In the genomic region with DNA sequence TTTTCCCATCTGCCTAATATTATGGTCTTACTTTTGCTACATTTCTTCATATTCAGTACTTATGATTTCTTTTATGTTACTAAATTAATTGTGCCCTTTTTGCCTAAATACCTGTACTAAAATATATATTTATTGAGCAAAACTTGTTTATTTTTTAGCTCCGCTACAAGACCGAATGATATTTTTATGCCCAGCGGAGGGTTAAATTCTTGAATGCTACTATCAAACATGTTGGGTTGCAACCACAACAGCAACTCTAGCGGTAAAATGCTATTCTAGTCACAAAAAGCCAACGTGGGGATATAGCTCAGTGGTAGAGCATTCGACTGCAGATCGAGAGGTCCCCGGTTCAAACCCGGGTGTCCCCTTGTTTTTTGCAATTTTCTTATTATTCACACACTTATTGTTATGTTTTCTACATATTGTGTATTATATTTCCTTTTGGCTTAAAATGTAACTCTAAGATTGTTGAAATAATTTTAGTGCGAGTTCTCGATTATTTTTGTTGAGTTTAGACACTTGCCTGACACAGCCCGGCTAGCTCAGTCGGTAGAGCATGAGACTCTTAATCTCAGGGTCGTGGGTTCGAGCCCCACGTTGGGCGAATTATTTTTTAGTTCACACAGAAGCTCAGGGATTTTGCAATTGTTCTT, we compare ENCODE assay signal across 1 fruit fly cellular context.
A peak's percentile ranks its signal among the peaks of the same experiment; 100 is the strongest.
TF ChIP-seq lines count a peak whose summit lies in the region.

No protein-coding gene starts in this region.

TF ChIP-seq in whole organism, embryonic, 481 proteins besides CTCF, POLR2A, EP300 and RAD21 (continued from another document):
- TF ChIP-seq Awh (GFP tag; IDR thresholded peaks at IDR 0.05; lab: Robert Waterston, UW) (0 out of 2 replicates have a peak, but pooled peaks have one; percentile 27), Ada2b (GFP tag; IDR thresholded peaks at IDR 0.05; lab: Robert Waterston, UW) (peak; percentile 3; the same call in 1 of the 2 replicates), CG2129 (GFP tag; IDR thresholded peaks at IDR 0.05; lab: Robert Waterston, UW; ENCODE audit: partially characterized antibody) (peak; percentile 38; the same call in 1 of the 2 replicates), tll (GFP tag; optimal IDR thresholded peaks at IDR 0.05; lab: Kevin White, UChicago) (no peak), pnt (GFP tag; optimal IDR thresholded peaks at IDR 0.05; lab: Kevin White, UChicago) (peak; percentile 16), btn (GFP tag; optimal IDR thresholded peaks at IDR 0.05; lab: Kevin White, UChicago) (no peak), CrebB (tag; optimal IDR thresholded peaks at IDR 0.05; lab: Kevin White, UChicago) (no peak), CG2875 (GFP tag; optimal IDR thresholded peaks at IDR 0.05; lab: Kevin White, UChicago) (no peak), stc (GFP tag; IDR thresholded peaks at IDR 0.05; lab: Robert Waterston, UW) (no peak), slbo (GFP tag; IDR thresholded peaks at IDR 0.05; lab: Robert Waterston, UW) (0 out of 2 replicates have a peak, but pooled peaks have one; percentile 3), nerfin-1 (tag; optimal IDR thresholded peaks at IDR 0.05; lab: Kevin White, UChicago) (no peak), jigr1 (GFP tag; IDR thresholded peaks at IDR 0.05; lab: Robert Waterston, UW) (no peak), Gug (GFP tag; IDR thresholded peaks at IDR 0.05; lab: Robert Waterston, UW) (no peak), Pdp1 (GFP tag; optimal IDR thresholded peaks at IDR 0.05; lab: Kevin White, UChicago) (no peak), CG18619 (GFP tag; optimal IDR thresholded peaks at IDR 0.05; lab: Kevin White, UChicago) (no peak), CG5245 (GFP tag; optimal IDR thresholded peaks at IDR 0.05; lab: Kevin White, UChicago) (no peak), zen (tag; optimal IDR thresholded peaks at IDR 0.05; lab: Kevin White, UChicago) (no peak), vnd (GFP tag; IDR thresholded peaks at IDR 0.05; lab: Robert Waterston, UW; ENCODE audit: partially characterized antibody) (peak; percentile 76), chm (GFP tag; IDR thresholded peaks at IDR 0.05; lab: Robert Waterston, UW) (peak; percentile 53), bsh (GFP tag; optimal IDR thresholded peaks at IDR 0.05; lab: Kevin White, UChicago) (peak in 1 of 2 experiments; percentile 8), CG32532 (GFP tag; IDR thresholded peaks at IDR 0.05; lab: Robert Waterston, UW) (peak; percentile 43; the same call in 1 of the 2 replicates), CG16813 (GFP tag; IDR thresholded peaks at IDR 0.05; lab: Robert Waterston, UW; ENCODE audit: partially characterized antibody) (peak; percentile 89), CG1603 (tag; optimal IDR thresholded peaks at IDR 0.05; lab: Kevin White, UChicago) (no peak), Bdp1 (GFP tag; optimal IDR thresholded peaks at IDR 0.05; lab: Kevin White, UChicago) (peak; percentile 99), CG14667 (GFP tag; IDR thresholded peaks at IDR 0.05; lab: Robert Waterston, UW) (no peak), CG33557 (GFP tag; optimal IDR thresholded peaks at IDR 0.05; lab: Kevin White, UChicago) (no peak), Hey (tag; optimal IDR thresholded peaks at IDR 0.05; lab: Kevin White, UChicago) (no peak), row (GFP tag; IDR thresholded peaks at IDR 0.05; lab: Robert Waterston, UW) (peak; percentile 65; the same call in 2 of the 3 replicates), Dip3 (GFP tag; optimal IDR thresholded peaks at IDR 0.05; lab: Kevin White, UChicago) (no peak), CG2712 (tag; optimal IDR thresholded peaks at IDR 0.05; lab: Kevin White, UChicago) (no peak), CG11696 (GFP tag; IDR thresholded peaks at IDR 0.05; lab: Robert Waterston, UW) (no peak), CG18476 (GFP tag; optimal IDR thresholded peaks at IDR 0.05; lab: Kevin White, UChicago) (no peak), dan (GFP tag; IDR thresholded peaks at IDR 0.05; lab: Robert Waterston, UW) (no peak), pzg (GFP tag; optimal IDR thresholded peaks at IDR 0.05; lab: Kevin White, UChicago) (no peak), dm (GFP tag; optimal IDR thresholded peaks at IDR 0.05; lab: Kevin White, UChicago) (no peak), BEAF-32 (GFP tag; optimal IDR thresholded peaks at IDR 0.05; lab: Kevin White, UChicago) (no peak), Hr39 (optimal IDR thresholded peaks at IDR 0.05; lab: Kevin White, UChicago) (no peak), CG12659 (GFP tag; optimal IDR thresholded peaks at IDR 0.05; lab: Kevin White, UChicago) (peak; percentile 17), CkIIα-i1 (GFP tag; IDR thresholded peaks at IDR 0.05; lab: Robert Waterston, UW) (no peak), CG33213 (GFP tag; optimal IDR thresholded peaks at IDR 0.05; lab: Kevin White, UChicago) (no peak), ken (GFP tag; IDR thresholded peaks at IDR 0.05; lab: Robert Waterston, UW) (0 out of 3 replicates have a peak, but pooled peaks have one; percentile 37), CG12299 (tag; optimal IDR thresholded peaks at IDR 0.05; lab: Kevin White, UChicago) (no peak), CG10565 (GFP tag; optimal IDR thresholded peaks at IDR 0.05; lab: Kevin White, UChicago) (no peak), Jarid2 (GFP tag; optimal IDR thresholded peaks at IDR 0.05; lab: Kevin White, UChicago) (no peak), CG30403 (GFP tag; optimal IDR thresholded peaks at IDR 0.05; lab: Kevin White, UChicago) (no peak), ham (GFP tag; IDR thresholded peaks at IDR 0.05; lab: Robert Waterston, UW) (no peak), salm (tag; optimal IDR thresholded peaks at IDR 0.05; lab: Kevin White, UChicago) (no peak), lilli (GFP tag; optimal IDR thresholded peaks at IDR 0.05; lab: Kevin White, UChicago) (peak; percentile 49), dati (GFP tag; IDR thresholded peaks at IDR 0.05; lab: Robert Waterston, UW) (no peak), dimm (GFP tag; IDR thresholded peaks at IDR 0.05; lab: Robert Waterston, UW) (no peak), CG17612 (GFP tag; IDR thresholded peaks at IDR 0.05; lab: Robert Waterston, UW) (no peak), cwo (GFP tag; optimal IDR thresholded peaks at IDR 0.05; lab: Kevin White, UChicago) (peak; percentile 43), D19A (tag; optimal IDR thresholded peaks at IDR 0.05; lab: Kevin White, UChicago) (no peak), CG34224 (GFP tag; IDR thresholded peaks at IDR 0.05; lab: Robert Waterston, UW; ENCODE audit: partially characterized antibody) (peak; percentile 74), oc (tag; optimal IDR thresholded peaks at IDR 0.05; lab: Kevin White, UChicago) (no peak), CG14965 (GFP tag; optimal IDR thresholded peaks at IDR 0.05; lab: Kevin White, UChicago; ENCODE audit: borderline replicate concordance) (no peak), NK7.1 (GFP tag; optimal IDR thresholded peaks at IDR 0.05; lab: Kevin White, UChicago) (no peak), CG6791 (GFP tag; IDR thresholded peaks at IDR 0.05; lab: Robert Waterston, UW; ENCODE audit: partially characterized antibody) (peak; percentile 95), Hr78 (GFP tag; optimal IDR thresholded peaks at IDR 0.05; lab: Kevin White, UChicago) (no peak), CG11504 (tag; optimal IDR thresholded peaks at IDR 0.05; lab: Kevin White, UChicago) (no peak), ash1 (GFP tag; optimal IDR thresholded peaks at IDR 0.05; lab: Kevin White, UChicago) (no peak), Trl (optimal IDR thresholded peaks at IDR 0.05; lab: Kevin White, UChicago) (no peak), Trl (GFP tag; optimal IDR thresholded peaks at IDR 0.05; lab: Kevin White, UChicago) (no peak), pros (GFP tag; optimal IDR thresholded peaks at IDR 0.05; lab: Kevin White, UChicago) (peak; percentile 76), Taf1 (GFP tag; IDR thresholded peaks at IDR 0.05; lab: Robert Waterston, UW) (no peak), hbn (GFP tag; IDR thresholded peaks at IDR 0.05; lab: Robert Waterston, UW; ENCODE audit: partially characterized antibody) (no peak), CG2120 (GFP tag; optimal IDR thresholded peaks at IDR 0.05; lab: Kevin White, UChicago) (peak; percentile 53), sens (GFP tag; lab: Kevin White, UChicago) (no peak), CG2199 (GFP tag; IDR thresholded peaks at IDR 0.05; lab: Robert Waterston, UW) (no peak), CG18764 (GFP tag; optimal IDR thresholded peaks at IDR 0.05; lab: Kevin White, UChicago) (no peak), Camta (GFP tag; optimal IDR thresholded peaks at IDR 0.05; lab: Kevin White, UChicago) (no peak), grau (tag; optimal IDR thresholded peaks at IDR 0.05; lab: Kevin White, UChicago) (peak; percentile 40), hkb (optimal IDR thresholded peaks at IDR 0.05; lab: Kevin White, UChicago) (no peak), hkb (GFP tag; IDR thresholded peaks at IDR 0.05; lab: Robert Waterston, UW) (peak; percentile 62; the same call in 1 of the 2 replicates), ci (GFP tag; IDR thresholded peaks at IDR 0.05; lab: Robert Waterston, UW) (peak; percentile 45; the same call in 1 of the 3 replicates), Dref (GFP tag; IDR thresholded peaks at IDR 0.05; lab: Robert Waterston, UW) (no peak), Meics (GFP tag; optimal IDR thresholded peaks at IDR 0.05; lab: Kevin White, UChicago) (peak; percentile 27), ab (GFP tag; optimal IDR thresholded peaks at IDR 0.05; lab: Kevin White, UChicago) (no peak), D (optimal IDR thresholded peaks at IDR 0.05; lab: Kevin White, UChicago) (no peak), D (GFP tag; optimal IDR thresholded peaks at IDR 0.05; lab: Kevin White, UChicago) (no peak), CG3281 (GFP tag; optimal IDR thresholded peaks at IDR 0.05; lab: Kevin White, UChicago) (peak; percentile 27), Rfx (GFP tag; IDR thresholded peaks at IDR 0.05; lab: Robert Waterston, UW) (peak; percentile 42; the same call in 1 of the 2 replicates), CG8290 (GFP tag; optimal IDR thresholded peaks at IDR 0.05; lab: Kevin White, UChicago) (no peak), CG8290 (tag; optimal IDR thresholded peaks at IDR 0.05; lab: Kevin White, UChicago) (no peak), CG5180 (GFP tag; optimal IDR thresholded peaks at IDR 0.05; lab: Kevin White, UChicago) (peak; percentile 99), Poxn (GFP tag; IDR thresholded peaks at IDR 0.05; lab: Robert Waterston, UW) (no peak), bigmax (GFP tag; optimal IDR thresholded peaks at IDR 0.05; lab: Kevin White, UChicago) (no peak), crol (GFP tag; IDR thresholded peaks at IDR 0.05; lab: Robert Waterston, UW) (no peak), tna (GFP tag; IDR thresholded peaks at IDR 0.05; lab: Robert Waterston, UW; ENCODE audit: partially characterized antibody) (peak; percentile 79), org-1 (GFP tag; optimal IDR thresholded peaks at IDR 0.05; lab: Kevin White, UChicago) (no peak), CG7839 (tag; optimal IDR thresholded peaks at IDR 0.05; lab: Kevin White, UChicago) (peak; percentile 18)
